Worm (Caenorhabditis elegans) whole organism, L1 larva: ENCODE measurements around the gene W09G12.7.
A peak's percentile ranks its signal among the peaks of the same experiment; 100 is the strongest.

Experiments used
- C04F5.9 ChIP-seq: sonication (generic microtip); optimal IDR thresholded peaks from 2 replicates; lab custom pipeline; 2016; ENCODE audit warnings: missing genetic modification characterization, missing compliant biosample characterization
- C34B4.2 ChIP-seq: sonication (generic microtip); optimal IDR thresholded peaks from 2 replicates; lab custom pipeline; 2017; ENCODE audit warnings: mild to moderate bottlenecking, missing genetic modification characterization, missing compliant biosample characterization
- Y116A8C.19 ChIP-seq: sonication (generic microtip); optimal IDR thresholded peaks from 2 replicates; lab custom pipeline; 2016; ENCODE audit warnings: missing compliant biosample characterization, missing genetic modification characterization, borderline replicate concordance
- aha-1 ChIP-seq: fragments of 150-350 bp; optimal IDR thresholded peaks from 2 replicates; lab custom pipeline; 2014; ENCODE audit warnings: missing biosample characterization, missing genetic modification characterization
- alr-1 ChIP-seq: fragments of 200-800 bp; sonication (Bioruptor generic); optimal IDR thresholded peaks from 2 replicates; lab custom pipeline; 2018; ENCODE audit warnings: borderline replicate concordance, mild to moderate bottlenecking, missing genetic modification characterization, missing compliant biosample characterization
- aly-2 ChIP-seq: fragments of 150-350 bp; optimal IDR thresholded peaks from 2 replicates; lab custom pipeline; 2014; ENCODE audit warnings: missing biosample characterization, missing genetic modification characterization
- blmp-1 ChIP-seq: fragments of 150-350 bp; optimal IDR thresholded peaks from 2 replicates; lab custom pipeline; 2014; ENCODE audit warnings: missing biosample characterization, missing genetic modification characterization
- ceh-82 ChIP-seq, 3 experiments: fragments of 150-350 bp in 1 of 3; sonication (generic microtip) in 2 of 3; optimal IDR thresholded peaks; 2 replicates each; lab custom pipeline; 2014 to 2017; ENCODE audit warnings: missing biosample characterization in 3 of 3, missing genetic modification characterization in 3 of 3
- ceh-88 ChIP-seq: fragments of 200-800 bp; sonication (Bioruptor generic); IDR thresholded peaks from 2 replicates; pipeline ENCODE4 v1.3.6; 2022; ENCODE audit warnings: missing genetic modification characterization, missing compliant biosample characterization
- ces-1 ChIP-seq: fragments of 150-350 bp; optimal IDR thresholded peaks from 2 replicates; lab custom pipeline; 2014; ENCODE audit warnings: missing biosample characterization, missing genetic modification reagents, missing genetic modification characterization
- dpl-1 ChIP-seq, 3 experiments: fragments of 150-350 bp in 2 of 3; sonication (generic microtip) in 1 of 3; optimal IDR thresholded peaks; 2 replicates each; lab custom pipeline; 2014 to 2017; ENCODE audit warnings: missing biosample characterization in 3 of 3, missing genetic modification characterization in 3 of 3, missing genetic modification reagents in 3 of 3
- efl-1 ChIP-seq, 4 experiments: fragments of 150-350 bp; optimal IDR thresholded peaks in 3 of 4; peaks in 1 of 4; 1 replicate in 1 of 4; 2 replicates in 3 of 4; lab custom pipeline; 2014; ENCODE audit warnings: missing biosample characterization in 2 of 4, missing genetic modification characterization in 2 of 4, missing genetic modification reagents in 2 of 4
- efl-3 ChIP-seq: fragments of 200-800 bp; sonication (Bioruptor generic); optimal IDR thresholded peaks from 2 replicates; lab custom pipeline; 2018; ENCODE audit warnings: mild to moderate bottlenecking, missing genetic modification characterization, missing compliant biosample characterization
- ets-5 ChIP-seq: fragments of 200-800 bp; sonication (Bioruptor generic); IDR thresholded peaks from 2 replicates; pipeline ENCODE4 v1.3.6; 2022; ENCODE audit warnings: missing genetic modification characterization, missing compliant biosample characterization
- fkh-4 ChIP-seq: sonication (generic microtip); optimal IDR thresholded peaks from 2 replicates; lab custom pipeline; 2016; ENCODE audit warnings: missing compliant biosample characterization, missing genetic modification characterization, borderline replicate concordance
- hpl-2 ChIP-seq: fragments of 150-350 bp; optimal IDR thresholded peaks from 2 replicates; lab custom pipeline; 2014; ENCODE audit warnings: missing biosample characterization, missing genetic modification reagents, missing genetic modification characterization
- jun-1 ChIP-seq: fragments of 150-350 bp; optimal IDR thresholded peaks from 2 replicates; lab custom pipeline; 2014; ENCODE audit warnings: missing biosample characterization, missing genetic modification reagents, missing genetic modification characterization
- lin-13 ChIP-seq: fragments of 150-350 bp; optimal IDR thresholded peaks from 2 replicates; lab custom pipeline; 2014; ENCODE audit warnings: missing biosample characterization, missing genetic modification reagents, missing genetic modification characterization
- lin-14 ChIP-seq: fragments of 200-800 bp; sonication (Bioruptor generic); optimal IDR thresholded peaks from 2 replicates; lab custom pipeline; 2018; ENCODE audit warnings: mild to moderate bottlenecking, missing genetic modification characterization, moderate library complexity, missing compliant biosample characterization
- lin-15B ChIP-seq: fragments of 150-350 bp; sonication (generic microtip); optimal IDR thresholded peaks from 3 replicates; lab custom pipeline; 2014; ENCODE audit warnings: missing biosample characterization, missing genetic modification characterization
- lin-35 ChIP-seq, 2 experiments: fragments of 150-350 bp; optimal IDR thresholded peaks; 2 replicates each; lab custom pipeline; 2014; ENCODE audit warnings: missing biosample characterization in 2 of 2, missing genetic modification characterization in 2 of 2, missing genetic modification reagents in 2 of 2
- lin-39 ChIP-seq: fragments of 150-350 bp; optimal IDR thresholded peaks from 2 replicates; lab custom pipeline; 2014; ENCODE audit warnings: missing biosample characterization, missing genetic modification reagents, missing genetic modification characterization
- lir-3 ChIP-seq: sonication (generic microtip); optimal IDR thresholded peaks from 2 replicates; lab custom pipeline; 2016; ENCODE audit warnings: mild to moderate bottlenecking, missing genetic modification characterization, moderate library complexity, missing compliant biosample characterization; ENCODE audit not compliant: poor library complexity
- lsy-2 ChIP-seq, 2 experiments: fragments of 150-350 bp; optimal IDR thresholded peaks; 2 replicates each; lab custom pipeline; 2014; ENCODE audit warnings: missing biosample characterization in 2 of 2, missing genetic modification characterization in 2 of 2
- mab-9 ChIP-seq: fragments of 200-800 bp; sonication (Bioruptor generic); IDR thresholded peaks from 2 replicates; pipeline ENCODE4 v1.3.6; 2022; ENCODE audit warnings: missing genetic modification reagents, missing genetic modification characterization, missing compliant biosample characterization
- mdl-1 ChIP-seq, 2 experiments: fragments of 150-350 bp; optimal IDR thresholded peaks; 2 replicates each; lab custom pipeline; 2014 to 2017; ENCODE audit warnings: missing biosample characterization in 2 of 2, missing genetic modification characterization in 2 of 2, inconsistent platforms in 1 of 2
- nhr-11 ChIP-seq: fragments of 150-350 bp; optimal IDR thresholded peaks from 2 replicates; lab custom pipeline; 2014; ENCODE audit warnings: missing biosample characterization, missing genetic modification characterization
- nhr-12 ChIP-seq: sonication (generic microtip); optimal IDR thresholded peaks from 2 replicates; lab custom pipeline; 2017; ENCODE audit warnings: missing biosample characterization, missing genetic modification characterization
- nhr-20 ChIP-seq: sonication (generic microtip); optimal IDR thresholded peaks from 2 replicates; lab custom pipeline; 2016; ENCODE audit warnings: mild to moderate bottlenecking, missing genetic modification characterization, missing compliant biosample characterization
- nhr-71 ChIP-seq: sonication (generic microtip); optimal IDR thresholded peaks from 2 replicates; lab custom pipeline; 2016; ENCODE audit warnings: mild to moderate bottlenecking, missing genetic modification characterization, moderate library complexity, missing compliant biosample characterization
- nhr-76 ChIP-seq: sonication (generic microtip); optimal IDR thresholded peaks from 2 replicates; lab custom pipeline; 2017; ENCODE audit warnings: missing biosample characterization, missing genetic modification characterization
- nhr-90 ChIP-seq: sonication (generic microtip); optimal IDR thresholded peaks from 2 replicates; lab custom pipeline; 2016; ENCODE audit warnings: mild to moderate bottlenecking, missing genetic modification characterization, missing compliant biosample characterization; ENCODE audit not compliant: poor library complexity
- pqm-1 ChIP-seq: sonication (generic microtip); optimal IDR thresholded peaks from 3 replicates; lab custom pipeline; 2017; ENCODE audit warnings: missing biosample characterization, missing genetic modification characterization
- rnt-1 ChIP-seq: sonication (generic microtip); optimal IDR thresholded peaks from 2 replicates; lab custom pipeline; 2016; ENCODE audit warnings: mild to moderate bottlenecking, missing genetic modification characterization, moderate library complexity, missing compliant biosample characterization
- skn-1 ChIP-seq: fragments of 150-350 bp; optimal IDR thresholded peaks from 2 replicates; lab custom pipeline; 2014; ENCODE audit warnings: missing biosample characterization, missing genetic modification characterization
- snpc-4 ChIP-seq: fragments of 150-350 bp; optimal IDR thresholded peaks from 2 replicates; lab custom pipeline; 2014; ENCODE audit warnings: missing biosample characterization, missing genetic modification characterization
- sptf-1 ChIP-seq: fragments of 150-350 bp; optimal IDR thresholded peaks from 2 replicates; lab custom pipeline; 2014; ENCODE audit warnings: missing biosample characterization, missing genetic modification characterization
- sup-37 ChIP-seq: fragments of 200-800 bp; sonication (Bioruptor generic); optimal IDR thresholded peaks from 2 replicates; lab custom pipeline; 2018; ENCODE audit warnings: mild to moderate bottlenecking, missing genetic modification characterization, missing compliant biosample characterization
- swsn-7 ChIP-seq: sonication (generic microtip); optimal IDR thresholded peaks from 2 replicates; lab custom pipeline; 2016; ENCODE audit warnings: missing genetic modification characterization, missing compliant biosample characterization
- tbx-2 ChIP-seq: sonication (generic microtip); optimal IDR thresholded peaks from 2 replicates; lab custom pipeline; 2016; ENCODE audit warnings: missing genetic modification characterization, missing compliant biosample characterization
- tlp-1 ChIP-seq: fragments of 150-350 bp; optimal IDR thresholded peaks from 2 replicates; lab custom pipeline; 2014; ENCODE audit warnings: missing biosample characterization, missing genetic modification characterization
- unc-130 ChIP-seq: fragments of 150-350 bp; optimal IDR thresholded peaks from 2 replicates; lab custom pipeline; 2017; ENCODE audit warnings: missing biosample characterization, missing genetic modification characterization, inconsistent platforms
- unc-98 ChIP-seq: fragments of 200-800 bp; sonication (Bioruptor generic); IDR thresholded peaks from 2 replicates; pipeline ENCODE4 v1.3.6; 2022; ENCODE audit warnings: missing genetic modification characterization, missing compliant biosample characterization
- vab-15 ChIP-seq: sonication (generic microtip); optimal IDR thresholded peaks from 2 replicates; lab custom pipeline; 2017; ENCODE audit warnings: missing genotype, mild to moderate bottlenecking, missing genetic modification characterization, missing compliant biosample characterization
- xbp-1 ChIP-seq: sonication (generic microtip); optimal IDR thresholded peaks from 2 replicates; lab custom pipeline; 2016; ENCODE audit warnings: missing genetic modification characterization, missing compliant biosample characterization
- ztf-11 ChIP-seq, 2 experiments: sonication (generic microtip); optimal IDR thresholded peaks; 2 replicates each; lab custom pipeline; 2016 to 2017; ENCODE audit warnings: missing genetic modification characterization in 2 of 2, missing biosample characterization in 1 of 2, missing compliant biosample characterization in 1 of 2

W09G12.7 gene

DNA sequence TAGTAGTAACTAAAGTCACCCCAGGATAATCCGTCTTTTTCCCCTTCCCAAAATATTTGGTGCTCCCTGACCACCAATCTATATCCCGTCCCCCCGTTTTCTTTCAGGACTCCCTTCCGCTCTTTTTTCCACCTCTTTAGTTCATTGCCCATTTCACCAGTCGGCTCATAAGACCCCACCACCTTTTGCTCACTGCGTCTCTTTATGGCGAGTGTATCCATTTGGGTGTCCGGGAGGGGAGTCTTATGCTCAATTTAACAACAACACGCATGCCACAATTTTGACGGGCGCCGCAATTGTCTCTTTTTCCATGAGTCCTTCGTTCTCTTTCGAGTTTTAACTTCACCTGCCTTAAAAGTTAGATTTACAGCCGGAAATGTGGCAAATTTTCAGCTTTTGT lies 15.7 kb upstream of the W09G12.7 start (continued):
- no peak for TF ChIP-seq ztf-11 (tag; optimal IDR thresholded peaks at IDR 0.05; lab: Kevin White, UChicago)
- TF ChIP-seq snpc-4 (tag; lab: Kevin White, UChicago): peak; percentile 35
- TF ChIP-seq hpl-2 (GFP tag; lab: Kevin White, UChicago): no peak
- TF ChIP-seq lir-3: no peak
- no peak for TF ChIP-seq mdl-1 (tag; optimal IDR thresholded peaks at IDR 0.05; lab: Kevin White, UChicago)
- TF ChIP-seq ceh-82 (tag; optimal IDR thresholded peaks at IDR 0.05; lab: Kevin White, UChicago): peak in 1 of 3 experiments; percentile 39
- TF ChIP-seq xbp-1 (tag; lab: Kevin White, UChicago): no peak
- no peak for TF ChIP-seq vab-15 (tag; lab: Kevin White, UChicago)
- no peak for TF ChIP-seq aly-2 (tag; lab: Kevin White, UChicago)
- TF ChIP-seq rnt-1 (tag; lab: Kevin White, UChicago): no peak
- no peak for TF ChIP-seq sup-37 (GFP tag; lab: Kevin White, UChicago)
- peak; percentile 4 for TF ChIP-seq swsn-7 (tag; lab: Kevin White, UChicago)
- TF ChIP-seq mab-9 (GFP tag; lab: Robert Waterston, UW): no peak
- TF ChIP-seq nhr-71 (tag; lab: Kevin White, UChicago): no peak
- TF ChIP-seq lin-13: no peak
- no peak for TF ChIP-seq lin-39 (tag; lab: Kevin White, UChicago)
- no peak for TF ChIP-seq unc-98 (GFP tag; lab: Robert Waterston, UW)
- no peak for TF ChIP-seq alr-1 (tag; lab: Kevin White, UChicago)
- TF ChIP-seq dpl-1 (GFP tag; optimal IDR thresholded peaks at IDR 0.05; lab: Kevin White, UChicago): peak in 1 of 3 experiments; percentile 20
- TF ChIP-seq lsy-2 (tag; optimal IDR thresholded peaks at IDR 0.05; lab: Kevin White, UChicago): peak in 1 of 2 experiments; percentile 18
- no peak for TF ChIP-seq blmp-1 (tag; lab: Kevin White, UChicago)
- no peak for TF ChIP-seq ceh-88 (GFP tag; lab: Robert Waterston, UW)
- no peak for TF ChIP-seq lin-15B (tag; lab: Kevin White, UChicago)
- TF ChIP-seq efl-1 (optimal IDR thresholded peaks at IDR 0.05; lab: Kevin White, UChicago): no peak
- TF ChIP-seq efl-1 (GFP tag; optimal IDR thresholded peaks at IDR 0.05 in 1 of 2; lab: Kevin White, UChicago): peak in 1 of 2 experiments; percentile 2
- no peak for TF ChIP-seq nhr-76 (tag; lab: Kevin White, UChicago)
- TF ChIP-seq aha-1: no peak
- no peak for TF ChIP-seq efl-3 (GFP tag; lab: Kevin White, UChicago)
- TF ChIP-seq ets-5 (GFP tag; lab: Robert Waterston, UW): no peak
- TF ChIP-seq tlp-1: no peak
- TF ChIP-seq lin-35 (GFP tag; optimal IDR thresholded peaks at IDR 0.05; lab: Kevin White, UChicago): no peak
- no peak for TF ChIP-seq fkh-4 (tag; lab: Kevin White, UChicago)
- no peak for TF ChIP-seq pqm-1
- no peak for TF ChIP-seq sptf-1
- no peak for TF ChIP-seq C04F5.9
- no peak for TF ChIP-seq C34B4.2 (tag; lab: Kevin White, UChicago)

DNA sequence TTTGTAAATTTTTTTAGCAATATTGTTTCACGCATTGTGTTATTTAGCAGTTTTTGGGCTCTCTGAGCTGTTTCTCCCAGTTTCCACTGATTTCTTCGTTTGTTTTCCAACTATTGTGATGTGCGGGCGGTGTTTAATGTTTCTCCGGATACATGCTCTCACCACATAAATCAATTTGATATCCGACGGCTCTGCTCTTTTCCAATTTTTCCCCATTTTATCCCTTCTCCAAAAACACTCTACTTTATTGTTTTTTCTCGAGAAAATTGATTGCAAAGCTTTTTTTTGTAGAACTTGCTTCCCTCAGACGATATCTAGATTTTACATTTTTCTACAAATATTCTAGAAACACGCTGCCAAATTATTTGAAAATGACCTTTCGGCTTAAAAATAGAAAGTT lies 13.3 kb upstream of the W09G12.7 start:
- TF ChIP-seq nhr-76 (tag; lab: Kevin White, UChicago) (no peak), efl-1 (optimal IDR thresholded peaks at IDR 0.05; lab: Kevin White, UChicago) (no peak), efl-1 (GFP tag; optimal IDR thresholded peaks at IDR 0.05 in 1 of 2; lab: Kevin White, UChicago) (peak in 1 of 2 experiments; percentile 54)

DNA sequence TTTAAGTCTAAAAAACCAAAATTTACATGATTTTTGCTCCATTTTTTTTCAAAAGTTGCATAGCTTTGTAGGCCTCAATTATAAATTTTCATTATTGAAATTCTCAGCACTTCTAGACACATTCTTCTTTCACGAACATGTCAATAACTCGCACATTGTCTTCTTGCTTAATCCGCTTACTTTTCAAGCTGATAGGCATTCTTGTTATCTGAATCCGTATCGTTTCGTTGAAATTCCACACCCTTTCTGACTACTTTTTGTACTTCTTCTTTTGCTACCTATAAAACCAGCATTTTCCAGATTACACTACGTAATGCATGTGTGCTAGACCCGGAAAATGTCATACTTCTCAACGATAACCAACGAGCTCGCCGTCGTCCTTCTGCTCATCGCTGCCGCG lies 12.6 kb upstream of the W09G12.7 start, which contains the start of gene W09G12.9:
W09G12.9 (plus strand) TSS at position 301 of the 400 bp plus-strand sequence.
- no peak for TF ChIP-seq alr-1 (tag; lab: Kevin White, UChicago)
- TF ChIP-seq tbx-2 (tag; lab: Kevin White, UChicago): no peak
- TF ChIP-seq ceh-88 (GFP tag; lab: Robert Waterston, UW): no peak

DNA sequence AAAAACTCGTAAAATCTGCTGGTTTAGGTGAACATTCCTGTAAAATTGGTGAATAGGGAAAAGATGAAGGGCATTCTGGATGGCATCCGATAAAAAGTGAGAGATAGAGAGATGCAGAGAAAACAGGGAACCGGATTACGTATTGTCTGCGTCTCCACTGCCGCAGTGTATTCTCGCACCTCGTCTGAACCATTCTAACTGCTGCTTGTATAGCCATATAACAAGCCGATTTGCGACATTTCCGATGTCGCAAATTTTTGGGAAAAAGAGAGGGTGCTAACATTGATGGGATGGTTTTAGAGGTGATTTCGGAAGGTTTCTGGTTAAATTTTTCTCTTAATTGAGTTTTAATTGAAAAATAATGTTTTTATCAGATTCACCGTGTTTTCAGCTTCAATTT lies 7.7 kb upstream of the W09G12.7 start, which contains the start of gene W09G12.10:
W09G12.10 (minus strand) TSS at position 121 of the 400 bp plus-strand sequence.
- no peak for TF ChIP-seq nhr-11
- TF ChIP-seq lin-14 (GFP tag; lab: Kevin White, UChicago): no peak
- TF ChIP-seq ces-1 (GFP tag; lab: Kevin White, UChicago): no peak
- TF ChIP-seq nhr-90 (tag; lab: Kevin White, UChicago): no peak
- peak; percentile 45 for TF ChIP-seq blmp-1 (tag; lab: Kevin White, UChicago)
- TF ChIP-seq efl-1 (optimal IDR thresholded peaks at IDR 0.05; lab: Kevin White, UChicago): peak in 1 of 2 experiments; percentile 18
- no peak for TF ChIP-seq efl-1 (GFP tag; optimal IDR thresholded peaks at IDR 0.05 in 1 of 2; lab: Kevin White, UChicago)
- TF ChIP-seq ceh-88 (GFP tag; lab: Robert Waterston, UW): no peak
- no peak for TF ChIP-seq Y116A8C.19 (tag; lab: Kevin White, UChicago)
- TF ChIP-seq jun-1: peak; percentile 4
- no peak for TF ChIP-seq lsy-2 (tag; optimal IDR thresholded peaks at IDR 0.05; lab: Kevin White, UChicago)
- TF ChIP-seq unc-130 (tag; lab: Kevin White, UChicago): no peak
- TF ChIP-seq vab-15 (tag; lab: Kevin White, UChicago): no peak
- no peak for TF ChIP-seq nhr-71 (tag; lab: Kevin White, UChicago)
- no peak for TF ChIP-seq nhr-12 (tag; lab: Kevin White, UChicago)
- TF ChIP-seq skn-1 (tag; lab: Kevin White, UChicago): no peak
- no peak for TF ChIP-seq nhr-20 (tag; lab: Kevin White, UChicago)
